Worm (Caenorhabditis elegans) whole organism, young adult: ENCODE measurements around the gene dylt-2.

ENCODE experiments used
- ceh-91 ChIP-seq: fragments of 200-800 bp; sonication (Bioruptor generic); IDR thresholded peaks from 2 replicates; pipeline ENCODE4 v1.3.6; 2022; ENCODE audit warnings: missing genetic modification reagents, missing genetic modification characterization, missing compliant biosample characterization
- lin-26 ChIP-seq: fragments of 200-800 bp; sonication (Bioruptor generic); IDR thresholded peaks from 2 replicates; pipeline ENCODE4 v1.3.6; 2022; ENCODE audit warnings: missing genetic modification reagents, missing genetic modification characterization, missing compliant biosample characterization
- nfya-1 ChIP-seq: sonication (generic microtip); optimal IDR thresholded peaks from 2 replicates; lab custom pipeline; 2017; ENCODE audit warnings: antibody characterized with exemption, missing compliant biosample characterization, missing genetic modification characterization, borderline replicate concordance; ENCODE audit not compliant: insufficient read depth
- snpc-1.3 ChIP-seq: sonication (generic microtip); optimal IDR thresholded peaks from 2 replicates; lab custom pipeline; 2017; ENCODE audit warnings: missing genetic modification characterization, mild to moderate bottlenecking, missing compliant biosample characterization, antibody characterized with exemption, moderate library complexity, missing genotype, missing genetic modification reagents; ENCODE audit not compliant: insufficient read depth
- snpc-4 ChIP-seq, 5 experiments: fragments of 150-350 bp in 1 of 5; sonication (generic microtip) in 4 of 5; optimal IDR thresholded peaks; 2 replicates each; lab custom pipeline; 2014 to 2018; ENCODE audit warnings: missing genetic modification characterization in 5 of 5, missing biosample characterization in 3 of 5, antibody characterized with exemption in 2 of 5, mild to moderate bottlenecking in 2 of 5, missing compliant biosample characterization in 2 of 5, missing genotype in 2 of 5, moderate library complexity in 2 of 5, missing genetic modification reagents in 1 of 5
- zfh-2 ChIP-seq: fragments of 200-800 bp; sonication (Bioruptor generic); conservative IDR thresholded peaks from 2 replicates; pipeline ENCODE4 v1.3.6; 2022; ENCODE audit warnings: missing genetic modification reagents, missing genetic modification characterization, missing compliant biosample characterization

- TF ChIP-seq snpc-4 (GFP tag; optimal IDR thresholded peaks at IDR 0.05; lab: Kevin White, UChicago) (no peak), snpc-4 (tag; optimal IDR thresholded peaks at IDR 0.05; lab: Kevin White, UChicago) (no peak), snpc-1.3 (tag; lab: Kevin White, UChicago) (no peak), ceh-91 (GFP tag; lab: Robert Waterston, UW) (no peak), nfya-1 (tag; lab: Kevin White, UChicago) (no peak), lin-26 (GFP tag; lab: Robert Waterston, UW) (no peak), zfh-2 (GFP tag; lab: Robert Waterston, UW) (no peak)
These were observed 48.5 kb downstream of the dylt-2 start for ce11 chrX:8891393-8891953.
